Fruit fly (Drosophila melanogaster) whole organism, embryonic: ENCODE data around the gene CG33969.
A peak's percentile ranks its signal among the peaks of the same experiment; 100 is the strongest.

Experiments
- Atf6 ChIP-seq: fragments of 200-800 bp; sonication (Bioruptor generic); IDR thresholded peaks from 2 replicates; pipeline ENCODE4 v1.3.6; 2022; ENCODE audit warnings: missing biosample characterization, missing genetic modification characterization
- Bgb ChIP-seq: fragments of 200-800 bp; sonication (Bioruptor generic); IDR thresholded peaks from 2 replicates; pipeline ENCODE4 v1.3.6; 2022; ENCODE audit warnings: missing biosample characterization, missing genetic modification characterization; ENCODE audit not compliant: partially characterized antibody
- CG10321 ChIP-seq: fragments of 200-800 bp; sonication (Bioruptor generic); IDR thresholded peaks from 2 replicates; pipeline ENCODE4 v1.3.6; 2022; ENCODE audit warnings: missing biosample characterization, missing genetic modification characterization
- CG12769 ChIP-seq: fragments of 200-800 bp; sonication (Bioruptor generic); optimal IDR thresholded peaks from 2 replicates; lab custom pipeline; 2019; ENCODE audit warnings: missing biosample characterization, mild to moderate bottlenecking, missing genetic modification characterization, moderate library complexity
- CG1603 ChIP-seq: fragments of 200-800 bp; sonication (Bioruptor generic); optimal IDR thresholded peaks from 2 replicates; lab custom pipeline; 2019; ENCODE audit warnings: missing biosample characterization, mild to moderate bottlenecking, missing genetic modification characterization, moderate library complexity
- CG16813 ChIP-seq: fragments of 200-800 bp; sonication (Bioruptor generic); IDR thresholded peaks from 3 replicates; pipeline ENCODE4 v1.3.6; 2022; ENCODE audit warnings: missing biosample characterization, missing genetic modification characterization; ENCODE audit not compliant: partially characterized antibody
- CG16815 ChIP-seq: fragments of 200-800 bp; sonication (Bioruptor generic); optimal IDR thresholded peaks from 3 replicates; lab custom pipeline; 2017; ENCODE audit warnings: missing biosample characterization, mild to moderate bottlenecking, missing genetic modification characterization
- CG18764 ChIP-seq: fragments of 200-800 bp; sonication (Bioruptor generic); optimal IDR thresholded peaks from 3 replicates; lab custom pipeline; 2016; ENCODE audit warnings: missing biosample characterization, missing genetic modification characterization
- CG2116 ChIP-seq: fragments of 200-800 bp; sonication (Bioruptor generic); optimal IDR thresholded peaks from 3 replicates; lab custom pipeline; 2018; ENCODE audit warnings: missing biosample characterization, mild to moderate bottlenecking, missing genetic modification characterization
- CG2712 ChIP-seq: fragments of 200-800 bp; optimal IDR thresholded peaks from 3 replicates; lab custom pipeline; 2019; ENCODE audit warnings: missing biosample characterization, mild to moderate bottlenecking, missing genetic modification characterization, moderate library complexity
- CG2875 ChIP-seq: fragments of 200-800 bp; sonication (Bioruptor generic); optimal IDR thresholded peaks from 2 replicates; lab custom pipeline; 2017; ENCODE audit warnings: missing biosample characterization, mild to moderate bottlenecking, missing genetic modification characterization, missing genetic modification reagents
- CG30020 ChIP-seq: fragments of 200-800 bp; optimal IDR thresholded peaks from 2 replicates; lab custom pipeline; 2019; ENCODE audit warnings: missing biosample characterization, mild to moderate bottlenecking, missing genetic modification characterization, moderate library complexity
- CG3163 ChIP-seq: fragments of 200-800 bp; sonication (Bioruptor generic); optimal IDR thresholded peaks from 3 replicates; lab custom pipeline; 2016; ENCODE audit warnings: missing biosample characterization, missing genetic modification characterization
- CG34224 ChIP-seq: fragments of 200-800 bp; sonication (Bioruptor generic); IDR thresholded peaks from 3 replicates; pipeline ENCODE4 v1.3.6; 2022; ENCODE audit warnings: missing biosample characterization, missing genetic modification characterization; ENCODE audit not compliant: partially characterized antibody
- CG6272 ChIP-seq: fragments of 200-800 bp; sonication (Bioruptor generic); IDR thresholded peaks from 2 replicates; pipeline ENCODE4 v1.3.6; 2022; ENCODE audit warnings: missing biosample characterization, missing genetic modification characterization
- CG6791 ChIP-seq: fragments of 200-800 bp; sonication (Bioruptor generic); IDR thresholded peaks from 3 replicates; pipeline ENCODE4 v1.3.6; 2022; ENCODE audit warnings: missing biosample characterization, missing genetic modification characterization; ENCODE audit not compliant: partially characterized antibody
- CG8944 ChIP-seq: fragments of 200-800 bp; sonication (Bioruptor generic); optimal IDR thresholded peaks from 3 replicates; lab custom pipeline; 2016; ENCODE audit warnings: missing biosample characterization, missing genetic modification characterization
- Dfd ChIP-seq, 2 experiments: fragments of >200 bp; optimal IDR thresholded peaks; 2 replicates each; lab custom pipeline; 2017; ENCODE audit warnings: missing biosample characterization in 2 of 2, missing genetic modification characterization in 2 of 2
- Dll ChIP-seq: fragments of 200-800 bp; sonication (Bioruptor generic); IDR thresholded peaks from 4 replicates; pipeline ENCODE4 v1.3.6; 2022; ENCODE audit warnings: missing biosample characterization, missing genetic modification characterization; ENCODE audit not compliant: partially characterized antibody
- Eip74EF ChIP-seq, 2 experiments: fragments of 200-800 bp in 1 of 2; fragments of >200 bp in 1 of 2; sonication (Bioruptor generic) in 1 of 2; optimal IDR thresholded peaks; 2 replicates each; lab custom pipeline; 2017 to 2019; ENCODE audit warnings: missing biosample characterization in 2 of 2, missing genetic modification characterization in 2 of 2, mild to moderate bottlenecking in 1 of 2, moderate library complexity in 1 of 2
- Ets65A ChIP-seq: fragments of 200-800 bp; sonication (Bioruptor generic); peaks from one replicate; lab custom pipeline; 2016; ENCODE audit warnings: missing biosample characterization, missing genetic modification characterization
- HLH4C ChIP-seq: fragments of 200-800 bp; sonication (Bioruptor generic); IDR thresholded peaks from 3 replicates; pipeline ENCODE4 v1.3.6; 2022; ENCODE audit warnings: missing biosample characterization, missing genetic modification characterization; ENCODE audit not compliant: partially characterized antibody
- HLHmδ ChIP-seq: fragments of 200-800 bp; sonication (Bioruptor generic); optimal IDR thresholded peaks from 2 replicates; lab custom pipeline; 2018; ENCODE audit warnings: missing biosample characterization, mild to moderate bottlenecking, missing genetic modification characterization, moderate library complexity
- MBD-R2 ChIP-seq: fragments of 200-800 bp; sonication (Bioruptor generic); IDR thresholded peaks from 2 replicates; pipeline ENCODE4 v1.3.6; 2022; ENCODE audit warnings: missing biosample characterization, missing genetic modification characterization
- MESR4 ChIP-seq: fragments of 200-800 bp; sonication (Bioruptor generic); optimal IDR thresholded peaks from 2 replicates; lab custom pipeline; 2018; ENCODE audit warnings: missing biosample characterization, mild to moderate bottlenecking, missing genetic modification characterization, moderate library complexity
- NFAT ChIP-seq: fragments of 200-800 bp; sonication (Bioruptor generic); IDR thresholded peaks from 2 replicates; pipeline ENCODE4 v1.3.6; 2022; ENCODE audit warnings: missing biosample characterization, missing genetic modification characterization
- Pdp1 ChIP-seq, 2 experiments: fragments of 200-800 bp; sonication (Bioruptor generic); optimal IDR thresholded peaks; 3 replicates each; lab custom pipeline; 2016; ENCODE audit warnings: missing biosample characterization in 2 of 2, missing genetic modification characterization in 2 of 2, mild to moderate bottlenecking in 1 of 2, moderate library complexity in 1 of 2
- Rfx ChIP-seq: fragments of 200-800 bp; sonication (Bioruptor generic); IDR thresholded peaks from 2 replicates; pipeline ENCODE4 v1.3.6; 2022; ENCODE audit warnings: missing biosample characterization, missing genetic modification characterization
- Usf ChIP-seq: fragments of 200-800 bp; sonication (Bioruptor generic); optimal IDR thresholded peaks from 2 replicates; lab custom pipeline; 2017; ENCODE audit warnings: missing genotype, missing biosample characterization, missing genetic modification characterization
- bbx ChIP-seq: fragments of 200-800 bp; sonication (Bioruptor generic); IDR thresholded peaks from 2 replicates; pipeline ENCODE4 v1.3.6; 2022; ENCODE audit warnings: missing biosample characterization, missing genetic modification characterization; ENCODE audit not compliant: partially characterized antibody
- ci ChIP-seq: fragments of 200-800 bp; sonication (Bioruptor generic); IDR thresholded peaks from 3 replicates; pipeline ENCODE4 v1.3.6; 2022; ENCODE audit warnings: missing biosample characterization, missing genetic modification characterization
- eve ChIP-seq, 2 experiments: fragments of >200 bp; optimal IDR thresholded peaks; 2 replicates each; lab custom pipeline; 2017; ENCODE audit warnings: missing biosample characterization in 2 of 2, missing genetic modification characterization in 2 of 2
- nau ChIP-seq: fragments of 200-800 bp; sonication (Bioruptor generic); optimal IDR thresholded peaks from 3 replicates; lab custom pipeline; 2017; ENCODE audit warnings: missing biosample characterization, mild to moderate bottlenecking, missing genetic modification characterization, missing genetic modification reagents
- onecut ChIP-seq: fragments of 200-800 bp; sonication (Bioruptor generic); IDR thresholded peaks from 2 replicates; pipeline ENCODE4 v1.3.6; 2022; ENCODE audit warnings: missing biosample characterization, missing genetic modification characterization
- pan ChIP-seq, 4 experiments: fragments of >200 bp in 3 of 4; fragments of 200-800 bp in 1 of 4; sonication (Bioruptor generic) in 1 of 4; optimal IDR thresholded peaks in 3 of 4; IDR thresholded peaks in 1 of 4; 2 replicates each; pipeline versions ENCODE4 v1.3.6 to Lab custom; 2017 to 2022; ENCODE audit warnings: missing biosample characterization in 2 of 4, missing genetic modification characterization in 2 of 4, mixed read lengths in 1 of 4
- pita ChIP-seq: fragments of 200-800 bp; sonication (Bioruptor generic); optimal IDR thresholded peaks from 2 replicates; lab custom pipeline; 2017; ENCODE audit warnings: missing biosample characterization, mild to moderate bottlenecking, missing genetic modification characterization
- run ChIP-seq: fragments of 200-800 bp; sonication (Bioruptor generic); optimal IDR thresholded peaks from 3 replicates; lab custom pipeline; 2018; ENCODE audit warnings: missing biosample characterization, mild to moderate bottlenecking, missing genetic modification characterization
- scrt ChIP-seq: fragments of 200-800 bp; sonication (Bioruptor generic); optimal IDR thresholded peaks from 2 replicates; lab custom pipeline; 2018; ENCODE audit warnings: missing biosample characterization, mild to moderate bottlenecking, missing genetic modification characterization, moderate library complexity
- sd ChIP-seq: fragments of 200-800 bp; sonication (Bioruptor generic); optimal IDR thresholded peaks from 3 replicates; lab custom pipeline; 2018; ENCODE audit warnings: missing biosample characterization, mild to moderate bottlenecking, missing genetic modification characterization, moderate library complexity
- sens ChIP-seq: fragments of 200-800 bp; sonication (Bioruptor generic); peaks from one replicate; lab custom pipeline; 2016; ENCODE audit warnings: missing biosample characterization, missing genetic modification characterization
- sens-2 ChIP-seq: fragments of 200-800 bp; sonication (Bioruptor generic); IDR thresholded peaks from 2 replicates; pipeline ENCODE4 v1.3.6; 2022; ENCODE audit warnings: missing biosample characterization, missing genetic modification characterization
- sim ChIP-seq: fragments of 200-800 bp; sonication (Bioruptor generic); IDR thresholded peaks from 2 replicates; pipeline ENCODE4 v1.3.6; 2022; ENCODE audit warnings: missing biosample characterization, missing genetic modification characterization
- slou ChIP-seq: fragments of 200-800 bp; sonication (Bioruptor generic); optimal IDR thresholded peaks from 3 replicates; lab custom pipeline; 2016; ENCODE audit warnings: missing biosample characterization, missing genetic modification characterization
- stc ChIP-seq: fragments of 200-800 bp; sonication (Bioruptor generic); IDR thresholded peaks from 2 replicates; pipeline ENCODE4 v1.3.6; 2022; ENCODE audit warnings: missing biosample characterization, missing genetic modification characterization
- vvl ChIP-seq: fragments of 200-800 bp; sonication (Bioruptor generic); IDR thresholded peaks from 2 replicates; pipeline ENCODE4 v1.3.6; 2022; ENCODE audit warnings: missing biosample characterization, missing genetic modification characterization

The CG33969 gene

dm6 chr3L:20375467-20375866 is 17.9 kb downstream of the CG33969 start:
- TF ChIP-seq MESR4 (GFP tag; lab: Kevin White, UChicago) (peak; percentile 48), Atf6 (no peak), CG2116 (GFP tag; lab: Kevin White, UChicago) (no peak), MBD-R2 (GFP tag; lab: Robert Waterston, UW) (0 out of 2 replicates have a peak, but pooled peaks have one; percentile 40), HLH4C (GFP tag; lab: Robert Waterston, UW) (no peak), onecut (GFP tag; lab: Robert Waterston, UW) (peak; percentile 97), Pdp1 (GFP tag; optimal IDR thresholded peaks at IDR 0.05; lab: Kevin White, UChicago) (no peak)

dm6 chr3L:20370013-20370412 is 23.3 kb downstream of the CG33969 start, which contains the start of gene CG13247:
TSS of gene CG13247 (plus strand) at chr3L:20370313.
- TF ChIP-seq CG12769 (tag; lab: Kevin White, UChicago) (peak; percentile 80), CG30020 (tag; lab: Kevin White, UChicago) (no peak), CG10321 (GFP tag; lab: Robert Waterston, UW) (no peak), sim (GFP tag; lab: Robert Waterston, UW) (no peak), ci (GFP tag; lab: Robert Waterston, UW) (no peak), NFAT (GFP tag; lab: Robert Waterston, UW) (no peak), Dfd (GFP tag; optimal IDR thresholded peaks at IDR 0.05; lab: Kevin White, UChicago) (no peak), slou (GFP tag; lab: Kevin White, UChicago) (no peak)
- TF ChIP-seq, all 482 proteins: peak for 1

- TF ChIP-seq pita (GFP tag; lab: Kevin White, UChicago), result no peak
- TF ChIP-seq Bgb (GFP tag; lab: Robert Waterston, UW), result peak; percentile 15; the same call in 1 of the 2 replicates
- TF ChIP-seq MBD-R2 (GFP tag; lab: Robert Waterston, UW), result no peak
- no peak for TF ChIP-seq Eip74EF (GFP tag; optimal IDR thresholded peaks at IDR 0.05; lab: Kevin White, UChicago)
- TF ChIP-seq CG34224 (GFP tag; lab: Robert Waterston, UW), result no peak
- TF ChIP-seq CG2875 (GFP tag; lab: Kevin White, UChicago), result no peak
- TF ChIP-seq Ets65A (GFP tag; lab: Kevin White, UChicago), result peak; percentile 27
- 0 out of 2 replicates have a peak, but pooled peaks have one; percentile 10 for TF ChIP-seq vvl (GFP tag; lab: Robert Waterston, UW)
- TF ChIP-seq CG6791 (GFP tag; lab: Robert Waterston, UW), result peak; percentile 58; the same call in 2 of the 3 replicates
- TF ChIP-seq stc (GFP tag; lab: Robert Waterston, UW), result no peak
- TF ChIP-seq bbx, result peak; percentile 41; the same call in 1 of the 2 replicates
- TF ChIP-seq sd (tag; lab: Kevin White, UChicago), result peak; percentile 51
- no peak for TF ChIP-seq CG1603 (tag; lab: Kevin White, UChicago)
- TF ChIP-seq Usf (GFP tag; lab: Kevin White, UChicago), result no peak
- peak; percentile 51 for TF ChIP-seq HLHmδ (GFP tag; lab: Kevin White, UChicago)
- TF ChIP-seq nau (GFP tag; lab: Kevin White, UChicago), result no peak
- TF ChIP-seq run, result no peak
- TF ChIP-seq CG8944 (GFP tag; lab: Kevin White, UChicago), result no peak
- TF ChIP-seq CG6272, result no peak
- TF ChIP-seq CG3163 (GFP tag; lab: Kevin White, UChicago), result peak; percentile 71
- TF ChIP-seq CG16815 (GFP tag; lab: Kevin White, UChicago), result no peak
- peak; percentile 59 for TF ChIP-seq sens (GFP tag; lab: Kevin White, UChicago)
- no peak for TF ChIP-seq CG18764 (GFP tag; lab: Kevin White, UChicago)
- no peak for TF ChIP-seq eve (GFP tag; optimal IDR thresholded peaks at IDR 0.05; lab: Kevin White, UChicago)
- TF ChIP-seq Rfx, result no peak
- TF ChIP-seq Dll (GFP tag; lab: Robert Waterston, UW), result 0 out of 4 replicates have a peak, but pooled peaks have one; percentile 12
- TF ChIP-seq CG16813, result no peak
- no peak for TF ChIP-seq scrt (GFP tag; lab: Kevin White, UChicago)
- TF ChIP-seq pan (optimal IDR thresholded peaks at IDR 0.05; lab: Kevin White, UChicago), result no peak
- TF ChIP-seq pan (GFP tag; optimal IDR thresholded peaks at IDR 0.05 in 1 of 2, IDR thresholded peaks at IDR 0.05 in 1 of 2), result no peak
- no peak for TF ChIP-seq CG2712 (tag; lab: Kevin White, UChicago)
- no peak for TF ChIP-seq sens-2 (GFP tag; lab: Robert Waterston, UW)
These were observed 26.5 kb downstream of the CG33969 start, which contains the start of the genes Toll-9 and in for dm6 chr3L:20366674-20367372. TSS of gene Toll-9 (minus strand) at chr3L:20366724. TSS of gene in (plus strand) at chr3L:20367198.
